Fruit fly (Drosophila melanogaster) whole organism, embryonic: ENCODE measurements around the gene CG8112.
A peak's percentile ranks its signal among the peaks of the same experiment; 100 is the strongest.

Experiments used
- Bdp1 ChIP-seq: fragments of 200-800 bp; sonication (Bioruptor generic); optimal IDR thresholded peaks from 3 replicates; lab custom pipeline; 2016; ENCODE audit warnings: missing biosample characterization, missing genetic modification characterization
- CG12104 ChIP-seq: fragments of 200-800 bp; sonication (Bioruptor generic); optimal IDR thresholded peaks from 3 replicates; lab custom pipeline; 2016; ENCODE audit warnings: missing biosample characterization, missing genetic modification characterization
- CG12744 ChIP-seq: fragments of 200-800 bp; sonication (Bioruptor generic); optimal IDR thresholded peaks from 2 replicates; lab custom pipeline; 2016; ENCODE audit warnings: missing biosample characterization, missing genetic modification characterization
- CG13624 ChIP-seq: fragments of 200-800 bp; sonication (Bioruptor generic); optimal IDR thresholded peaks from 2 replicates; lab custom pipeline; 2016; ENCODE audit warnings: missing biosample characterization, missing genetic modification characterization
- CG13894 ChIP-seq: fragments of 200-800 bp; sonication (Bioruptor generic); optimal IDR thresholded peaks from 3 replicates; lab custom pipeline; 2018; ENCODE audit warnings: missing biosample characterization, mild to moderate bottlenecking, missing genetic modification characterization, moderate library complexity
- CG15696 ChIP-seq: fragments of 200-800 bp; sonication (Bioruptor generic); optimal IDR thresholded peaks from 2 replicates; lab custom pipeline; 2019; ENCODE audit warnings: missing biosample characterization, mild to moderate bottlenecking, missing genetic modification characterization, moderate library complexity
- CG1792 ChIP-seq: fragments of 200-800 bp; sonication (Bioruptor generic); optimal IDR thresholded peaks from 2 replicates; lab custom pipeline; 2016; ENCODE audit warnings: missing biosample characterization, missing genetic modification characterization
- CG2202 ChIP-seq: fragments of 200-800 bp; sonication (Bioruptor generic); optimal IDR thresholded peaks from 2 replicates; lab custom pipeline; 2018; ENCODE audit warnings: missing biosample characterization, mild to moderate bottlenecking, missing genetic modification characterization
- CG2712 ChIP-seq: fragments of 200-800 bp; optimal IDR thresholded peaks from 3 replicates; lab custom pipeline; 2019; ENCODE audit warnings: missing biosample characterization, mild to moderate bottlenecking, missing genetic modification characterization, moderate library complexity
- CG33213 ChIP-seq: fragments of 200-800 bp; sonication (Bioruptor generic); optimal IDR thresholded peaks from 3 replicates; lab custom pipeline; 2016; ENCODE audit warnings: missing biosample characterization, missing genetic modification characterization
- CG3838 ChIP-seq: fragments of 200-800 bp; sonication (Bioruptor generic); optimal IDR thresholded peaks from 3 replicates; lab custom pipeline; 2016; ENCODE audit warnings: missing biosample characterization, missing genetic modification characterization
- CG6272 ChIP-seq: fragments of 200-800 bp; sonication (Bioruptor generic); IDR thresholded peaks from 2 replicates; pipeline ENCODE4 v1.3.6; 2022; ENCODE audit warnings: missing biosample characterization, missing genetic modification characterization
- CG6791 ChIP-seq: fragments of 200-800 bp; sonication (Bioruptor generic); IDR thresholded peaks from 3 replicates; pipeline ENCODE4 v1.3.6; 2022; ENCODE audit warnings: missing biosample characterization, missing genetic modification characterization; ENCODE audit not compliant: partially characterized antibody
- CG6854 ChIP-seq: fragments of 200-800 bp; sonication (Bioruptor generic); optimal IDR thresholded peaks from 3 replicates; lab custom pipeline; 2017; ENCODE audit warnings: missing biosample characterization, mild to moderate bottlenecking, missing genetic modification characterization
- CG7963 ChIP-seq: fragments of 200-800 bp; sonication (Bioruptor generic); IDR thresholded peaks from 3 replicates; pipeline ENCODE4 v1.3.6; 2022; ENCODE audit warnings: missing biosample characterization, missing genetic modification characterization; ENCODE audit not compliant: partially characterized antibody
- CG9215 ChIP-seq: fragments of 200-800 bp; sonication (Bioruptor generic); IDR thresholded peaks from 2 replicates; pipeline ENCODE4 v1.3.6; 2022; ENCODE audit warnings: missing biosample characterization, missing genetic modification characterization
- CHES-1-like ChIP-seq: fragments of 200-800 bp; sonication (Bioruptor generic); optimal IDR thresholded peaks from 2 replicates; lab custom pipeline; 2016; ENCODE audit warnings: missing biosample characterization, missing genetic modification characterization
- Dp ChIP-seq: fragments of 200-800 bp; sonication (Bioruptor generic); optimal IDR thresholded peaks from 2 replicates; lab custom pipeline; 2018; ENCODE audit warnings: missing biosample characterization, mild to moderate bottlenecking, missing genetic modification characterization, moderate library complexity
- Elba2 ChIP-seq: fragments of 200-800 bp; sonication (Bioruptor generic); optimal IDR thresholded peaks from 3 replicates; lab custom pipeline; 2016; ENCODE audit warnings: missing biosample characterization, missing genetic modification characterization
- Fer1 ChIP-seq: fragments of 200-800 bp; sonication (Bioruptor generic); optimal IDR thresholded peaks from 2 replicates; lab custom pipeline; 2017; ENCODE audit warnings: missing biosample characterization, mild to moderate bottlenecking, missing genetic modification characterization
- Hand ChIP-seq: fragments of 200-800 bp; sonication (Bioruptor generic); optimal IDR thresholded peaks from 2 replicates; lab custom pipeline; 2017; ENCODE audit warnings: mild to moderate bottlenecking, missing biosample characterization, missing genetic modification reagents, missing genetic modification characterization
- HmgZ ChIP-seq: fragments of 200-800 bp; sonication (Bioruptor generic); optimal IDR thresholded peaks from 2 replicates; lab custom pipeline; 2018; ENCODE audit warnings: missing biosample characterization, mild to moderate bottlenecking, missing genetic modification characterization
- Jarid2 ChIP-seq: fragments of 200-800 bp; sonication (Bioruptor generic); optimal IDR thresholded peaks from 3 replicates; lab custom pipeline; 2017; ENCODE audit warnings: mild to moderate bottlenecking, missing biosample characterization, missing genetic modification reagents, missing genetic modification characterization
- MESR4 ChIP-seq: fragments of 200-800 bp; sonication (Bioruptor generic); optimal IDR thresholded peaks from 2 replicates; lab custom pipeline; 2018; ENCODE audit warnings: missing biosample characterization, mild to moderate bottlenecking, missing genetic modification characterization, moderate library complexity
- Sox100B ChIP-seq: fragments of 200-800 bp; sonication (Bioruptor generic); optimal IDR thresholded peaks from 3 replicates; lab custom pipeline; 2018; ENCODE audit warnings: missing biosample characterization, mild to moderate bottlenecking, missing genetic modification characterization
- Sry-δ ChIP-seq: fragments of 200-800 bp; sonication (Bioruptor generic); optimal IDR thresholded peaks from 2 replicates; lab custom pipeline; 2016; ENCODE audit warnings: missing biosample characterization, missing genetic modification characterization
- Xbp1 ChIP-seq: fragments of 200-800 bp; sonication (Bioruptor generic); optimal IDR thresholded peaks from 3 replicates; lab custom pipeline; 2016; ENCODE audit warnings: missing biosample characterization, mild to moderate bottlenecking, missing genetic modification characterization
- ap ChIP-seq: fragments of 200-800 bp; sonication (Bioruptor generic); IDR thresholded peaks from 2 replicates; pipeline ENCODE4 v1.3.6; 2022; ENCODE audit warnings: missing biosample characterization, missing genetic modification characterization
- bcd ChIP-seq: fragments of 200-800 bp; sonication (Bioruptor generic); optimal IDR thresholded peaks from 2 replicates; lab custom pipeline; 2017; ENCODE audit warnings: missing biosample characterization, mild to moderate bottlenecking, missing genetic modification characterization
- crc ChIP-seq: fragments of 200-800 bp; sonication (Bioruptor generic); optimal IDR thresholded peaks from 2 replicates; lab custom pipeline; 2016; ENCODE audit warnings: missing biosample characterization, missing genetic modification characterization
- crol ChIP-seq: fragments of 200-800 bp; sonication (Bioruptor generic); IDR thresholded peaks from 2 replicates; pipeline ENCODE4 v1.3.6; 2022; ENCODE audit warnings: missing biosample characterization, missing genetic modification characterization
- en ChIP-seq: fragments of 200-800 bp; sonication (Bioruptor generic); optimal IDR thresholded peaks from 2 replicates; lab custom pipeline; 2016; ENCODE audit warnings: missing biosample characterization, missing genetic modification characterization
- gem ChIP-seq: fragments of 200-800 bp; sonication (Bioruptor generic); optimal IDR thresholded peaks from 2 replicates; lab custom pipeline; 2019; ENCODE audit warnings: missing biosample characterization, mild to moderate bottlenecking, missing genetic modification characterization, moderate library complexity
- grn ChIP-seq: fragments of 200-800 bp; sonication (Bioruptor generic); optimal IDR thresholded peaks from 3 replicates; lab custom pipeline; 2017; ENCODE audit warnings: missing biosample characterization, missing genetic modification characterization
- gsb-n ChIP-seq: fragments of 200-800 bp; sonication (Bioruptor generic); optimal IDR thresholded peaks from 3 replicates; lab custom pipeline; 2018; ENCODE audit warnings: missing biosample characterization, mild to moderate bottlenecking, missing genetic modification characterization
- hkb ChIP-seq, 2 experiments: fragments of 200-800 bp in 1 of 2; fragments of >200 bp in 1 of 2; sonication (Bioruptor generic) in 1 of 2; IDR thresholded peaks in 1 of 2; optimal IDR thresholded peaks in 1 of 2; 2 replicates each; pipeline versions ENCODE4 v1.3.6 to Lab custom; 2017 to 2022; ENCODE audit warnings: missing biosample characterization in 1 of 2, missing genetic modification characterization in 1 of 2
- jigr1 ChIP-seq: fragments of 200-800 bp; sonication (Bioruptor generic); IDR thresholded peaks from 3 replicates; pipeline ENCODE4 v1.3.6; 2022; ENCODE audit warnings: missing biosample characterization, missing genetic modification characterization
- knrl ChIP-seq: fragments of 200-800 bp; sonication (Bioruptor generic); IDR thresholded peaks from 3 replicates; pipeline ENCODE4 v1.3.6; 2022; ENCODE audit warnings: missing biosample characterization, missing genetic modification characterization; ENCODE audit not compliant: partially characterized antibody
- luna ChIP-seq: fragments of 200-800 bp; sonication (Bioruptor generic); optimal IDR thresholded peaks from 2 replicates; lab custom pipeline; 2016; ENCODE audit warnings: missing biosample characterization, missing genetic modification characterization
- mld ChIP-seq: fragments of 200-800 bp; sonication (Bioruptor generic); IDR thresholded peaks from 3 replicates; pipeline ENCODE4 v1.3.6; 2022; ENCODE audit warnings: missing biosample characterization, missing genetic modification characterization; ENCODE audit not compliant: partially characterized antibody
- nerfin-1 ChIP-seq: fragments of 200-800 bp; sonication (Bioruptor generic); optimal IDR thresholded peaks from 3 replicates; lab custom pipeline; 2019; ENCODE audit warnings: missing biosample characterization, mild to moderate bottlenecking, missing genetic modification characterization, moderate library complexity
- nmo ChIP-seq: fragments of 200-800 bp; sonication (Bioruptor generic); optimal IDR thresholded peaks from 2 replicates; lab custom pipeline; 2018; ENCODE audit warnings: missing biosample characterization, mild to moderate bottlenecking, missing genetic modification characterization, moderate library complexity
- prd ChIP-seq, 3 experiments: fragments of >200 bp in 2 of 3; fragments of 200-800 bp in 1 of 3; sonication (Bioruptor generic) in 1 of 3; optimal IDR thresholded peaks in 2 of 3; IDR thresholded peaks in 1 of 3; 2 replicates in 2 of 3; 3 replicates in 1 of 3; pipeline versions ENCODE4 v1.3.6 to Lab custom; 2017 to 2022; ENCODE audit warnings: missing biosample characterization in 1 of 3, missing genetic modification characterization in 1 of 3
- sens-2 ChIP-seq: fragments of 200-800 bp; sonication (Bioruptor generic); IDR thresholded peaks from 2 replicates; pipeline ENCODE4 v1.3.6; 2022; ENCODE audit warnings: missing biosample characterization, missing genetic modification characterization
- slp2 ChIP-seq: fragments of 200-800 bp; sonication (Bioruptor generic); optimal IDR thresholded peaks from 2 replicates; lab custom pipeline; 2016; ENCODE audit warnings: missing biosample characterization, missing genetic modification characterization
- sqz ChIP-seq: fragments of 200-800 bp; sonication (Bioruptor generic); optimal IDR thresholded peaks from 3 replicates; lab custom pipeline; 2018; ENCODE audit warnings: missing biosample characterization, mild to moderate bottlenecking, missing genetic modification characterization
- sr ChIP-seq: fragments of 200-800 bp; sonication (Bioruptor generic); IDR thresholded peaks from 3 replicates; pipeline ENCODE4 v1.3.6; 2022; ENCODE audit warnings: missing biosample characterization, missing genetic modification characterization
- sug ChIP-seq: fragments of 200-800 bp; optimal IDR thresholded peaks from 2 replicates; lab custom pipeline; 2019; ENCODE audit warnings: missing biosample characterization, mild to moderate bottlenecking, missing genetic modification characterization, moderate library complexity
- tna ChIP-seq: fragments of 200-800 bp; sonication (Bioruptor generic); IDR thresholded peaks from 2 replicates; pipeline ENCODE4 v1.3.6; 2022; ENCODE audit warnings: missing biosample characterization, missing genetic modification characterization; ENCODE audit not compliant: partially characterized antibody

The CG8112 gene

DNA sequence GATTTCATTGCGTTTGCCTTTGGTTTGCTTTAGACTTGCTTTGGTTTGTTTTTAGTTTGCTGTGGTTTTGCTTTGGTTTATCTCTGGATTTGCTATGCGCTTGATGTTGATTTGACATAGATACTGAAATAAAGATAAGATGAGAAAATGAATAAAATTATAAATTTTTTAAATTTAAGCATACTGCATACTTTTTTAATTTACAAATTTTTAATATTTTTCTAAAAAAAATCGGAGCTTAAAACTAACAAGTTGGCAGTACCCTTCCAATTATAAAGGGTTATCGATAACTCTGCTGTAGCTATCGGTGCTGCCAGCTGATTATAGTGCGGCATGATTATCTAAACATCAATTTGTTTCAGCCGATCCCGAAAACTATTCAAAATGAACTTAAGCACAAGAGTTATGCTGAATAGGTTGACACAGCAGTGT lies 38.9 kb upstream of the CG8112 start, which contains the start of gene mRpL19 (continued):
- TF ChIP-seq Hand (GFP tag; lab: Kevin White, UChicago) (peak; percentile 32), Jarid2 (GFP tag; lab: Kevin White, UChicago) (no peak), Dp (GFP tag; lab: Kevin White, UChicago) (peak; percentile 31), CG13894 (tag; lab: Kevin White, UChicago) (peak; percentile 43), CG15696 (tag; lab: Kevin White, UChicago) (peak; percentile 60), mld (GFP tag; lab: Robert Waterston, UW) (0 out of 3 replicates have a peak, but pooled peaks have one; percentile 30), sqz (peak; percentile 54), sug (peak; percentile 61), tna (GFP tag; lab: Robert Waterston, UW) (0 out of 2 replicates have a peak, but pooled peaks have one; percentile 23), CG1792 (no peak), en (no peak), CG2202 (tag; lab: Kevin White, UChicago) (peak; percentile 11), prd (optimal IDR thresholded peaks at IDR 0.05; lab: Kevin White, UChicago) (no peak), prd (GFP tag; IDR thresholded peaks at IDR 0.05; lab: Robert Waterston, UW) (no peak), ap (GFP tag; lab: Robert Waterston, UW) (no peak), CG9215 (GFP tag; lab: Robert Waterston, UW) (no peak), crol (GFP tag; lab: Robert Waterston, UW) (no peak), luna (GFP tag; lab: Kevin White, UChicago) (no peak), CG6854 (no peak), sr (GFP tag; lab: Robert Waterston, UW) (no peak), CG6791 (GFP tag; lab: Robert Waterston, UW) (peak; percentile 62; the same call in 2 of the 3 replicates), Bdp1 (GFP tag; lab: Kevin White, UChicago) (no peak), nmo (GFP tag; lab: Kevin White, UChicago) (peak; percentile 52), slp2 (GFP tag; lab: Kevin White, UChicago) (no peak), CG12744 (GFP tag; lab: Kevin White, UChicago) (no peak), Xbp1 (GFP tag; lab: Kevin White, UChicago) (peak; percentile 2), CG33213 (no peak), MESR4 (GFP tag; lab: Kevin White, UChicago) (peak; percentile 73), CG12104 (GFP tag; lab: Kevin White, UChicago) (peak; percentile 21), nerfin-1 (tag; lab: Kevin White, UChicago) (peak; percentile 43), sens-2 (GFP tag; lab: Robert Waterston, UW) (no peak), HmgZ (tag; lab: Kevin White, UChicago) (peak; percentile 17), CG13624 (GFP tag; lab: Kevin White, UChicago) (no peak), jigr1 (GFP tag; lab: Robert Waterston, UW) (peak; percentile 53; the same call in 1 of the 3 replicates), gsb-n (peak; percentile 73), crc (GFP tag; lab: Kevin White, UChicago) (no peak), grn (GFP tag; lab: Kevin White, UChicago) (peak; percentile 91), bcd (GFP tag; lab: Kevin White, UChicago) (no peak), CG7963 (peak; percentile 58; the same call in 1 of the 3 replicates), Fer1 (GFP tag; lab: Kevin White, UChicago) (peak; percentile 64), hkb (optimal IDR thresholded peaks at IDR 0.05; lab: Kevin White, UChicago) (no peak), hkb (GFP tag; IDR thresholded peaks at IDR 0.05; lab: Robert Waterston, UW) (peak; percentile 38; the same call in 1 of the 2 replicates), CHES-1-like (GFP tag; lab: Kevin White, UChicago) (no peak), gem (tag; lab: Kevin White, UChicago) (peak; percentile 70), CG2712 (tag; lab: Kevin White, UChicago) (peak; percentile 73), Elba2 (no peak), CG3838 (GFP tag; lab: Kevin White, UChicago) (no peak), Sry-δ (GFP tag; lab: Kevin White, UChicago) (peak; percentile 21), knrl (peak; percentile 26; the same call in 1 of the 3 replicates), CG6272 (GFP tag; lab: Robert Waterston, UW) (no peak), Sox100B (GFP tag; lab: Kevin White, UChicago) (peak; percentile 44)
